Worm (Caenorhabditis elegans) whole organism, midembryonic: ENCODE measurements around the gene phat-8.
"Not testable (repeated sequence)": the region's sequence is repeated elsewhere in the genome, so short reads cannot be mapped to it uniquely, and the experiment has no call there.

Experiments used
- T22C8.4 ChIP-seq: fragments of 200-800 bp; sonication (Bioruptor generic); IDR thresholded peaks from 2 replicates; pipeline ENCODE4 v1.3.6; 2022; ENCODE audit warnings: missing genetic modification characterization, missing compliant biosample characterization
- cog-1 ChIP-seq: sonication (generic microtip); optimal IDR thresholded peaks from 2 replicates; lab custom pipeline; 2016; ENCODE audit warnings: missing genetic modification characterization, missing compliant biosample characterization
- flt-1 ChIP-seq: fragments of 200-800 bp; sonication (Bioruptor generic); IDR thresholded peaks from 2 replicates; pipeline ENCODE4 v1.3.6; 2022; ENCODE audit warnings: missing genetic modification characterization, missing compliant biosample characterization
- klf-2 ChIP-seq: fragments of 200-800 bp; sonication (Bioruptor generic); conservative IDR thresholded peaks from 2 replicates; pipeline ENCODE4 v1.3.6; 2022; ENCODE audit warnings: missing genetic modification reagents, missing genetic modification characterization, missing compliant biosample characterization
- med-1 ChIP-seq: sonication (generic microtip); optimal IDR thresholded peaks from 2 replicates; lab custom pipeline; 2017; ENCODE audit warnings: missing genetic modification characterization, mild to moderate bottlenecking, missing compliant biosample characterization, antibody characterized with exemption, missing genetic modification reagents; ENCODE audit not compliant: insufficient read depth
- ref-1 ChIP-seq: fragments of 200-800 bp; sonication (Bioruptor generic); conservative IDR thresholded peaks from 2 replicates; pipeline ENCODE4 v1.3.6; 2022; ENCODE audit warnings: missing genetic modification reagents, missing genetic modification characterization, missing compliant biosample characterization
- tab-1 ChIP-seq: fragments of 200-800 bp; sonication (Bioruptor generic); IDR thresholded peaks from 2 replicates; pipeline ENCODE4 v1.3.6; 2022; ENCODE audit warnings: missing genetic modification characterization, missing compliant biosample characterization
- ztf-23 ChIP-seq: fragments of 200-800 bp; sonication (Bioruptor generic); IDR thresholded peaks from 2 replicates; pipeline ENCODE4 v1.3.6; 2022; ENCODE audit warnings: missing genetic modification reagents, missing genetic modification characterization, missing compliant biosample characterization
- ztf-29 ChIP-seq: fragments of 200-800 bp; sonication (Bioruptor generic); IDR thresholded peaks from 2 replicates; pipeline ENCODE4 v1.3.6; 2022; ENCODE audit warnings: missing genetic modification reagents, missing genetic modification characterization, missing compliant biosample characterization

Gene phat-8

DNA sequence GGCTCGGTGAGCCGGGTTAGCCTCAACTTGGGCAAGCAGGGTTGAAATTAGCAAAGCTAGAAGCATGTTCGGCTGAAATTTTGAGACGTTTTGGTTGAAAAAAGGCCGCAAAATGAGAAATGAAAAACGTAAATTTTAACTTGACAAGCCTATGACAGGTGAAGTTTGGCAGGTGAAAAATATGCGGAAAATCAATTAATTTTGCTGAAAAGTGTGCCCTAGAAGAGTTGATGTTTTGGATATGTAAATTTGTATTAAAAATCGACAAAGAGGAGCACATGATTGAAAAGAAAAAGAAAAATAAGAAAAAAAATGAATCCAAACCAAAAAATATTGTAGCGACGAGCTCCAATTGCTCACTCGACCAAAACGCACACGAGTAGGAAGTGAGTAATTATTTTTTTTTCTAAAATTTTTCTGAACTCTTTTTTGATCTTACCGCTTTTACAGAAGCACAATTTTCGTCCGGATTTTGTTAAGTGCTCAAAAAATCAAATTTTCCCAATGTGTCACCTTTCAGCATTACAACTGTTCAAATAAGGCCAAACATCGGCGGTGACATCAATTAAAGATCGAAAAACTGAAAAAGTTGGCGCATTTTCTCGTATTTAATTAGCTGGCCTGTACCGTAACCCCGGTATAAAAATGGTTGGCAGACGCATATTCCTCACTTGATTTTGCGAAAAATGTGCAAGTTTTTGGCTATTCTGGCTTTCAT lies at the start of gene phat-8, which contains the start of gene F15A4.5:
phat-8 (plus strand) TSS at position 668 of the 718 bp plus-strand sequence.
F15A4.5 (minus strand) TSS at position 101 of the 718 bp plus-strand sequence.
- TF ChIP-seq med-1 (GFP tag; lab: Kevin White, UChicago): no peak
- no peak for TF ChIP-seq klf-2
- no peak for TF ChIP-seq flt-1 (GFP tag; lab: Robert Waterston, UW)
- TF ChIP-seq ztf-23 (GFP tag; lab: Robert Waterston, UW): no peak
- no peak for TF ChIP-seq tab-1 (GFP tag; lab: Robert Waterston, UW)
- no peak for TF ChIP-seq T22C8.4
- TF ChIP-seq cog-1: no peak

DNA sequence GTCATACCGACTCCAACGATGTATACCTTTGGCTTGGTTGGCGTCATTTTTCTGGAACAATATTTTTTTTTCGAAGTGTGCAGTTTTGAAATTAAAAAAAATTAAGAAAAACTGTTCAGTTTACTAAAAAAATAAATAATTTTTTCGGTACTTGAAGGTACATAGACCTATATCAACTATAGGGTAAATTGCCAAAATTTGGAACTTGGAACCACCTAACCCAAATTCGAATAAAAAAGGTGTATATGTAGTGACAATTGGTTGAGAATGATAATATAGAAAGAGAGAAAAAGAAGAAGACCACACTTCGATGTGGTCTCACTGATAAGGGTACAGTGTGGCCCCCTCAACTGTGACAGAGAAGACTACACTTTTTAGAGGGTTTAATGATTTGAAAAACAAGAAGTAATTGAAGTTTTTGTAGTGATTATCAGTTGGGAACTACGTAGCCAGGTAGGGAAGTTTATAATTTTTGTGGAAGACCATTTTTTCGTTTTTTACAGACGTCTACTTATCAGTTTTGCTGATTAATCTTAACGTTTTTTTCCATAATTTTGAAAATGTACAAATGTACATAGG lies 45.9 kb upstream of the phat-8 start, which contains the start of gene daf-22:
daf-22 (minus strand) TSS at position 51 of the 579 bp plus-strand sequence.
- no peak for TF ChIP-seq ref-1 (GFP tag; lab: Robert Waterston, UW)
- no peak for TF ChIP-seq klf-2
- TF ChIP-seq tab-1 (GFP tag; lab: Robert Waterston, UW): no peak
- no peak for TF ChIP-seq flt-1 (GFP tag; lab: Robert Waterston, UW)
- no peak for TF ChIP-seq ztf-23 (GFP tag; lab: Robert Waterston, UW)

DNA sequence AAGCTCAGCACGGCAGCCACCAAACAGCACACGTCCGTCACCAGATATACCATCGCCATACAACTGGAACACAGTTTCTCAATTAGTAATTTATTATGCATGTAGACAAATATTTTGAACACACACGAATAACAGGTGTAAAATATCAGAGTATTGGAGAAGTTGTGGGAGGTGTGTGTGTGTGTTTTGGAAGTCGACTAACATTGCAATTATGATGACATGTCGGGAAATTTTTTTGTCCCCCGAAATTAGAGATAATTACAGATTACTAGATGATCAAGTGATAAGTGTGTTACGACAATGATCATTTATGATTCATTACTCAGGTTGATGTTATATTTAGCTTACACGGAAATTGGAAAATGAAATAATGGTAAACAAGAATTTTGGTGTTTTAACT lies 41.9 kb upstream of the phat-8 start, which contains the start of gene Y57A10C.8:
Y57A10C.8 (minus strand) TSS at position 101 of the 400 bp plus-strand sequence.
- TF ChIP-seq ztf-23 (GFP tag; lab: Robert Waterston, UW) (no peak), klf-2 (no peak), cog-1 (no peak), ztf-29 (GFP tag; lab: Robert Waterston, UW) (no peak), flt-1 (GFP tag; lab: Robert Waterston, UW) (no peak), T22C8.4 (no peak), med-1 (GFP tag; lab: Kevin White, UChicago) (no peak), tab-1 (GFP tag; lab: Robert Waterston, UW) (no peak), ref-1 (GFP tag; lab: Robert Waterston, UW) (no peak)

DNA sequence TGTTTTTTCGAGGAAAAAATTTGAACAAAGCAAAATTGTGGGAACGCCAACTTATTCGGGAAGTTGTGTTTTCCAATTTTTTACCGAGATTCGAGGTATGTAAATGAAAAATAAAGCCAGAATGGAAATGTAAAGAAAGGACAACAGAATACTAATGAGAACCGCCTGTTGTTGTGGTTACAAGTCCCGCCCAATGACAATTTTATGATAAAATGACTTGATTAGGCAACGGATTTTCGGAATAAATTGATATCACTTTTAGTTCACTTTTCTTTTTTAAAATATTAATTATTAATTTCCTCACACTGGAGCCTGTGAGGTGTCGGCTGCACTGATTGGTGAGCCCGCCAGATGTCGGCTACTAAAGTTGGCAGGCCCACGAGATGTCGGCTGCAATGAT lies 39.2 kb upstream of the phat-8 start, which contains the start of gene dct-12:
dct-12 (minus strand) TSS at position 101 of the 400 bp plus-strand sequence.
- no peak for TF ChIP-seq flt-1 (GFP tag; lab: Robert Waterston, UW)
- no peak for TF ChIP-seq klf-2
- TF ChIP-seq ztf-23 (GFP tag; lab: Robert Waterston, UW): no peak
- TF ChIP-seq med-1 (GFP tag; lab: Kevin White, UChicago): no peak
- no peak for TF ChIP-seq tab-1 (GFP tag; lab: Robert Waterston, UW)
- no peak for TF ChIP-seq cog-1
- no peak for TF ChIP-seq T22C8.4
- no peak for TF ChIP-seq ztf-29 (GFP tag; lab: Robert Waterston, UW)
- TF ChIP-seq ref-1 (GFP tag; lab: Robert Waterston, UW): no peak

DNA sequence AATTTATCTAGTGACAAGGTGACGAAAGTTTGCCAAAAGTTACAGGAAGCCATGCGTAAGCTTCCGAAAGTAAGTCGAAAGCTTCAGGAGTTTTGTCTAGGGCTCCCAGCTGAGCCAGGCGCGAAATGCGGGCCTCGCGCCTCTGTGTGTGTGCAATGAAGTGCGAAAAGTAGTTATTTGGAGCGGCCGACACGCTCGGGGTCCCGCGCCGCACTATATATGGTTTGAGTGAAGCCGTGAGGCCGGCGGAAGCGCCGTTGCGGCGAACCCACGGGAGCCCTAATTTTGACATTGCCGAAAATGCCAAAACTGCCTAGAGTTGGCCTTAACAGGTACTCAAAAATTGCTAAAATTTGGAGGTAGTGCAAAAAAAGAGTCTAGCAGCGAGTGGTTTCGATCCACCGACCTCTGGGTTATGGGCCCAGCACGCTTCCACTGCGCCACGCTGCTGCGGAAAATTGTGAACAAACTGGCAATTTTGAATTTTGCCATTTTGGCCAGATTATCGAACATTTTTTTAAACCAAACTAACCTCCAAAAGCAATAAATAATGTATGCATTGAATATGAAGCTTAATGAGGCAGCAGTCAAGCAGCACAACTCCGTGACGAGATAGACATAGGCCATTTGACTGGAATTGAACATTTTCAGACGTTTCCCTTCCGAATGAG lies 36.3 kb upstream of the phat-8 start:
- no peak for TF ChIP-seq klf-2
- no peak for TF ChIP-seq ref-1 (GFP tag; lab: Robert Waterston, UW)
- no peak for TF ChIP-seq flt-1 (GFP tag; lab: Robert Waterston, UW)
- TF ChIP-seq T22C8.4: no peak
- no peak for TF ChIP-seq cog-1
- TF ChIP-seq med-1 (GFP tag; lab: Kevin White, UChicago): no peak
- TF ChIP-seq ztf-23 (GFP tag; lab: Robert Waterston, UW): no peak
- no peak for TF ChIP-seq tab-1 (GFP tag; lab: Robert Waterston, UW)
- no peak for TF ChIP-seq ztf-29 (GFP tag; lab: Robert Waterston, UW)

DNA sequence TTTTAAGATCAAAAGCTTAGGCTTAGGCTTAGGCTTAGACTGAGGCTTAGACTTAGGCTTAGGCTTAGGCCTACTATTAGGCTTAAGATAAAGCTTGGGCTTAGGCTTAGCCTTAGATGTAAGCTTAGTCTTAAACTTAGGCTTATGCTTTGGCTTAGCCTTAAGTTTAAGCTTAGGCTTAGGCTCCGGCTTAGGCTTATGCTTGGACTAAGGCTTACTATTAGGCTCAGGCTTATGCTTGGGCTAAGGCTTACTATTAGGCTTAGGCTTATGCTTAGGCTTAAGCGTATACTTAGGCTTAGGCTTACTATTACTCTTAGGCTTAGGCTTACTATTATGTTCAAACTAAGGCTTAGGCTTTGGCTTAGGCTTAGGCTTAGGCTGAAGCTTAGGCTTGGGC lies 34.9 kb upstream of the phat-8 start:
- TF ChIP-seq klf-2: no peak
- TF ChIP-seq cog-1: no peak
- TF ChIP-seq ztf-29 (GFP tag; lab: Robert Waterston, UW): no peak
- no peak for TF ChIP-seq med-1 (GFP tag; lab: Kevin White, UChicago)
- TF ChIP-seq tab-1 (GFP tag; lab: Robert Waterston, UW): no peak
- TF ChIP-seq ztf-23 (GFP tag; lab: Robert Waterston, UW): no peak
- TF ChIP-seq ref-1 (GFP tag; lab: Robert Waterston, UW): no peak
- no peak for TF ChIP-seq flt-1 (GFP tag; lab: Robert Waterston, UW)
- TF ChIP-seq T22C8.4: no peak

DNA sequence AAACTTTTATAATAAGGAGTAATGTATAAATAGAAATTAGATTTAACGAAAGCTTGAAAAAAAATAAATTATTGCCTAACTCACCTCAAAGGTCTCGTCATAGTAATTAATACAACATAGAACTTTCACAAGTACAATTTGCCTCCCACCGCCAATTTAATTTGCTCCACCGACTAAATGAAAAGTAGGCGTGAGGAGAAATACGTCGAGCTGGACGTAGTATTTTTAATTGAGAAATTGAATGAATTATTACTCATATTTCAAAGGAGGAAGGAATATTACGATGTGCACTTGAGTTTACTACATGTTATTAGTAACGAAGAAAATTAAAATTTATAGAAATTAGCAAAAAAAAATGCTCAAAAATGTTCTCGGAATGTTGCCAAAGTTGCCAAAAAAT lies 33.2 kb upstream of the phat-8 start, which contains the start of gene Y57A10C.9:
Y57A10C.9 (minus strand) TSS at position 101 of the 400 bp plus-strand sequence.
- TF ChIP-seq ref-1 (GFP tag; lab: Robert Waterston, UW) (no peak), cog-1 (no peak), flt-1 (GFP tag; lab: Robert Waterston, UW) (no peak), klf-2 (no peak), ztf-29 (GFP tag; lab: Robert Waterston, UW) (no peak), med-1 (GFP tag; lab: Kevin White, UChicago) (no peak), tab-1 (GFP tag; lab: Robert Waterston, UW) (no peak), ztf-23 (GFP tag; lab: Robert Waterston, UW) (no peak), T22C8.4 (no peak)

DNA sequence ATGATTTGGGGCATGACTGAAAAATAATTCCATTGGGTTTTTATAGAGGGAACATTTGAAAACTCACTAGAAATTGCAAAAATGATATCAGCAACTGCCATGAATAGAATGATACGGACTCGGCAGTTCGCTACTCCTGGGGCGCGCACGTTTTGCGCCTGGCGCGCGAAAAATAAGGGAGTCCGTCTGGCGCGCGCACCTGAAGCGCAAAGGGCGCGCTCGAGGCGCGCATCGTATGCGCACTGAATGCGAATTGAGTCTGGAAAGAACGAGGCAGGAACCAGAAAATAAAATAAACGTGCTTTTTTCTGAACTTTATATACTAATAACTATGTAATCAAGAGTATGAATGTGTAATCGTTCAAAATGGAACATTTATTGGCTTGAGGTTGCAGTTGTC lies 30.4 kb upstream of the phat-8 start, which contains the start of gene Y57A10C.10:
Y57A10C.10 (minus strand) TSS at position 101 of the 400 bp plus-strand sequence.
- not testable (repeated sequence) for TF ChIP-seq tab-1, ztf-23, ref-1 (GFP tag; lab: Robert Waterston, UW)
